Worm (Caenorhabditis elegans): ENCODE measurements around the gene F21C10.3.

- TF ChIP-seq hmg-4 (GFP tag; optimal IDR thresholded peaks at IDR 0.05) (no peak), ama-1 (optimal IDR thresholded peaks at IDR 0.05) (no peak)
Measured at ce11 chrV:9173789-9174188, 45.9 kb downstream of the F21C10.3 start, which contains the start of gene pqn-16.
